Fruit fly (Drosophila melanogaster) whole organism, prepupa: ENCODE measurements around the gene Nlg4.

Experiments
- Blimp-1 ChIP-seq: fragments of 200-800 bp; sonication (Bioruptor generic); optimal IDR thresholded peaks from 3 replicates; lab custom pipeline; 2017; ENCODE audit warnings: missing biosample characterization, missing genetic modification characterization, mild to moderate bottlenecking, moderate library complexity, missing genetic modification reagents
- CG10669 ChIP-seq: fragments of 200-800 bp; sonication (Bioruptor generic); optimal IDR thresholded peaks from 3 replicates; lab custom pipeline; 2018; ENCODE audit warnings: missing biosample characterization, mild to moderate bottlenecking, missing genetic modification characterization, moderate library complexity
- CG11762 ChIP-seq: fragments of 200-800 bp; sonication (Bioruptor generic); optimal IDR thresholded peaks from 3 replicates; lab custom pipeline; 2016; ENCODE audit warnings: missing biosample characterization, missing genetic modification characterization; ENCODE audit not compliant: insufficient read depth
- CG15336 ChIP-seq: fragments of 200-800 bp; sonication (Bioruptor generic); IDR thresholded peaks from 2 replicates; pipeline ENCODE4 v1.3.6; 2022; ENCODE audit warnings: missing biosample characterization, missing genetic modification characterization
- CG1621 ChIP-seq: fragments of 200-800 bp; sonication (Bioruptor generic); optimal IDR thresholded peaks from 3 replicates; lab custom pipeline; 2018; ENCODE audit warnings: missing biosample characterization, mild to moderate bottlenecking, missing genetic modification characterization
- CG16779 ChIP-seq: fragments of 200-800 bp; sonication (Bioruptor generic); optimal IDR thresholded peaks from 3 replicates; lab custom pipeline; 2017; ENCODE audit warnings: missing biosample characterization, mild to moderate bottlenecking, missing genetic modification characterization
- CG3032 ChIP-seq: fragments of 200-800 bp; optimal IDR thresholded peaks from 2 replicates; lab custom pipeline; 2019; ENCODE audit warnings: missing biosample characterization, mild to moderate bottlenecking, missing genetic modification characterization, moderate library complexity
- CG32006 ChIP-seq: fragments of 200-800 bp; sonication (Bioruptor generic); optimal IDR thresholded peaks from 3 replicates; lab custom pipeline; 2017; ENCODE audit warnings: missing biosample characterization, mild to moderate bottlenecking, missing genetic modification characterization
- CG6163 ChIP-seq: fragments of 200-800 bp; sonication (Bioruptor generic); IDR thresholded peaks from 3 replicates; pipeline ENCODE4 v1.3.6; 2022; ENCODE audit warnings: missing biosample characterization, missing genetic modification characterization
- CG6276 ChIP-seq: fragments of 200-800 bp; sonication (Bioruptor generic); optimal IDR thresholded peaks from 2 replicates; lab custom pipeline; 2017; ENCODE audit warnings: missing biosample characterization, mild to moderate bottlenecking, missing genetic modification characterization
- CG6792 ChIP-seq: fragments of 200-800 bp; sonication (Bioruptor generic); optimal IDR thresholded peaks from 3 replicates; lab custom pipeline; 2016; ENCODE audit warnings: missing biosample characterization, missing genetic modification characterization
- CG6808 ChIP-seq: fragments of 200-800 bp; sonication (Bioruptor generic); optimal IDR thresholded peaks from 3 replicates; lab custom pipeline; 2017; ENCODE audit warnings: missing biosample characterization, missing genetic modification characterization, mild to moderate bottlenecking, moderate library complexity, missing genetic modification reagents
- CG6854 ChIP-seq: fragments of 200-800 bp; sonication (Bioruptor generic); optimal IDR thresholded peaks from 2 replicates; lab custom pipeline; 2017; ENCODE audit warnings: missing biosample characterization, mild to moderate bottlenecking, missing genetic modification characterization
- CG8119 ChIP-seq: fragments of 200-800 bp; sonication (Bioruptor generic); IDR thresholded peaks from 3 replicates; pipeline ENCODE4 v1.3.6; 2022; ENCODE audit warnings: missing biosample characterization, missing genetic modification characterization
- CG8319 ChIP-seq: fragments of 200-800 bp; sonication (Bioruptor generic); optimal IDR thresholded peaks from 3 replicates; lab custom pipeline; 2016; ENCODE audit warnings: missing biosample characterization, missing genetic modification characterization
- CG8632 ChIP-seq: fragments of 200-800 bp; sonication (Bioruptor generic); optimal IDR thresholded peaks from 3 replicates; lab custom pipeline; 2016; ENCODE audit warnings: missing biosample characterization, missing genetic modification characterization
- CG9139 ChIP-seq: fragments of 200-800 bp; sonication (Bioruptor generic); optimal IDR thresholded peaks from 3 replicates; lab custom pipeline; 2017; ENCODE audit warnings: missing biosample characterization, mild to moderate bottlenecking, missing genetic modification characterization
- Eip78C ChIP-seq: fragments of 200-800 bp; sonication (Bioruptor generic); peaks from one replicate; lab custom pipeline; 2016; ENCODE audit warnings: missing biosample characterization, missing genetic modification characterization
- Ets96B ChIP-seq: fragments of 200-800 bp; optimal IDR thresholded peaks from 2 replicates; lab custom pipeline; 2019; ENCODE audit warnings: missing biosample characterization, mild to moderate bottlenecking, missing genetic modification characterization, moderate library complexity
- Met ChIP-seq: fragments of 200-800 bp; sonication (Bioruptor generic); optimal IDR thresholded peaks from 3 replicates; lab custom pipeline; 2016; ENCODE audit warnings: missing biosample characterization, missing genetic modification characterization
- Smox ChIP-seq: fragments of 200-800 bp; sonication (Bioruptor generic); optimal IDR thresholded peaks from 3 replicates; lab custom pipeline; 2016; ENCODE audit warnings: missing biosample characterization, missing genetic modification characterization
- achi ChIP-seq: fragments of 200-800 bp; sonication (Bioruptor generic); optimal IDR thresholded peaks from 3 replicates; lab custom pipeline; 2016; ENCODE audit warnings: missing biosample characterization, missing genetic modification characterization
- cyc ChIP-seq: fragments of 200-800 bp; sonication (Bioruptor generic); optimal IDR thresholded peaks from 3 replicates; lab custom pipeline; 2016; ENCODE audit warnings: missing biosample characterization, missing genetic modification characterization
- dac ChIP-seq: fragments of 200-800 bp; sonication (Bioruptor generic); optimal IDR thresholded peaks from 2 replicates; lab custom pipeline; 2017; ENCODE audit warnings: missing biosample characterization, mild to moderate bottlenecking, missing genetic modification characterization
- eg ChIP-seq: fragments of 200-800 bp; sonication (Bioruptor generic); IDR thresholded peaks from 3 replicates; pipeline ENCODE4 v1.3.6; 2022; ENCODE audit warnings: missing biosample characterization, missing genetic modification characterization
- fkh ChIP-seq: fragments of 200-800 bp; sonication (Bioruptor generic); optimal IDR thresholded peaks from 3 replicates; lab custom pipeline; 2017; ENCODE audit warnings: missing biosample characterization, mild to moderate bottlenecking, missing genetic modification characterization, moderate library complexity
- ss ChIP-seq, 2 experiments: fragments of 200-800 bp; sonication (Bioruptor generic); optimal IDR thresholded peaks; 2 replicates in 1 of 2; 3 replicates in 1 of 2; lab custom pipeline; 2017 to 2018; ENCODE audit warnings: mild to moderate bottlenecking in 2 of 2, missing biosample characterization in 2 of 2, missing genetic modification characterization in 2 of 2, moderate library complexity in 1 of 2
- svp ChIP-seq: fragments of 200-800 bp; sonication (Bioruptor generic); peaks from one replicate; lab custom pipeline; 2016; ENCODE audit warnings: missing biosample characterization, missing genetic modification characterization
- vri ChIP-seq: fragments of 200-800 bp; sonication (Bioruptor generic); optimal IDR thresholded peaks from 3 replicates; lab custom pipeline; 2016; ENCODE audit warnings: missing biosample characterization, mild to moderate bottlenecking, missing genetic modification characterization

Nlg4 gene

dm6 chr3R:20257937-20258334 lies 53.3 kb downstream of the Nlg4 start (continued):
- no peak for TF ChIP-seq CG9139 (GFP tag; lab: Kevin White, UChicago)
- TF ChIP-seq cyc: peak; percentile 19
- TF ChIP-seq CG6808 (GFP tag; lab: Kevin White, UChicago): no peak
- peak; percentile 27 for TF ChIP-seq achi
- no peak for TF ChIP-seq eg (GFP tag; lab: Robert Waterston, UW)
- peak; percentile 27 for TF ChIP-seq CG3032 (tag; lab: Kevin White, UChicago)
- no peak for TF ChIP-seq CG10669 (GFP tag; lab: Kevin White, UChicago)
- no peak for TF ChIP-seq CG8119 (GFP tag; lab: Robert Waterston, UW)
- no peak for TF ChIP-seq dac
- TF ChIP-seq CG6792 (GFP tag; lab: Kevin White, UChicago): peak; percentile 29
- TF ChIP-seq CG16779 (tag; lab: Kevin White, UChicago): no peak
- TF ChIP-seq Met (GFP tag; lab: Kevin White, UChicago): peak; percentile 56
- no peak for TF ChIP-seq CG6163 (GFP tag; lab: Robert Waterston, UW)
- TF ChIP-seq CG6854 (GFP tag; lab: Kevin White, UChicago): no peak
- no peak for TF ChIP-seq Ets96B (tag; lab: Kevin White, UChicago)
- no peak for TF ChIP-seq CG6276 (GFP tag; lab: Kevin White, UChicago)
- peak; percentile 53 for TF ChIP-seq Smox
- no peak for TF ChIP-seq CG32006 (GFP tag; lab: Kevin White, UChicago)
- TF ChIP-seq CG11762 (GFP tag; lab: Kevin White, UChicago): no peak
- TF ChIP-seq, all 60 proteins: peak for 23

dm6 chr3R:20258799-20259405 lies 54.3 kb downstream of the Nlg4 start:
- TF ChIP-seq CG6854 (GFP tag; lab: Kevin White, UChicago) (no peak), Eip78C (GFP tag; lab: Kevin White, UChicago) (peak; percentile 25), Ets96B (tag; lab: Kevin White, UChicago) (no peak), eg (GFP tag; lab: Robert Waterston, UW) (no peak), CG3032 (tag; lab: Kevin White, UChicago) (no peak), CG15336 (GFP tag; lab: Robert Waterston, UW) (0 out of 2 replicates have a peak, but pooled peaks have one; percentile 19), Blimp-1 (GFP tag; lab: Kevin White, UChicago) (no peak)
- TF ChIP-seq, all 60 proteins: peak for 2

- TF ChIP-seq Smox (peak; percentile 12), fkh (GFP tag; lab: Kevin White, UChicago) (peak; percentile 86), CG16779 (tag; lab: Kevin White, UChicago) (peak; percentile 59), achi (no peak), Met (GFP tag; lab: Kevin White, UChicago) (no peak), CG32006 (GFP tag; lab: Kevin White, UChicago) (no peak), CG9139 (GFP tag; lab: Kevin White, UChicago) (no peak), CG1621 (no peak), svp (GFP tag; lab: Kevin White, UChicago) (peak; percentile 69), CG8319 (GFP tag; lab: Kevin White, UChicago) (no peak), vri (GFP tag; lab: Kevin White, UChicago) (peak; percentile 24), Eip78C (GFP tag; lab: Kevin White, UChicago) (peak; percentile 24), CG8632 (GFP tag; lab: Kevin White, UChicago) (peak; percentile 14), ss (GFP tag; optimal IDR thresholded peaks at IDR 0.05; lab: Kevin White, UChicago) (peak in 1 of 2 experiments; percentile 38)
Measured at dm6 chr3R:20259440-20260170, 55.0 kb downstream of the Nlg4 start.

dm6 chr3R:20260382-20260781 lies 55.8 kb downstream of the Nlg4 start:
- TF ChIP-seq CG8119 (GFP tag; lab: Robert Waterston, UW): no peak
- peak; percentile 57 for TF ChIP-seq svp (GFP tag; lab: Kevin White, UChicago)
